Worm (Caenorhabditis elegans): ENCODE results near the gene F16F9.1.

ce11 chrX:8459789-8460188 is 13.6 kb downstream of the F16F9.1 start:
- TF ChIP-seq ztf-23 (GFP tag; IDR thresholded peaks at IDR 0.05) (no peak), med-1 (GFP tag; optimal IDR thresholded peaks at IDR 0.05; ENCODE audit: insufficient read depth) (no peak), T22C8.4 (GFP tag; IDR thresholded peaks at IDR 0.05) (no peak), ref-1 (GFP tag; conservative IDR thresholded peaks at IDR 0.05) (no peak)
